Fruit fly (Drosophila melanogaster): ENCODE measurements around the gene CG14860.

CG14860 gene

DNA sequence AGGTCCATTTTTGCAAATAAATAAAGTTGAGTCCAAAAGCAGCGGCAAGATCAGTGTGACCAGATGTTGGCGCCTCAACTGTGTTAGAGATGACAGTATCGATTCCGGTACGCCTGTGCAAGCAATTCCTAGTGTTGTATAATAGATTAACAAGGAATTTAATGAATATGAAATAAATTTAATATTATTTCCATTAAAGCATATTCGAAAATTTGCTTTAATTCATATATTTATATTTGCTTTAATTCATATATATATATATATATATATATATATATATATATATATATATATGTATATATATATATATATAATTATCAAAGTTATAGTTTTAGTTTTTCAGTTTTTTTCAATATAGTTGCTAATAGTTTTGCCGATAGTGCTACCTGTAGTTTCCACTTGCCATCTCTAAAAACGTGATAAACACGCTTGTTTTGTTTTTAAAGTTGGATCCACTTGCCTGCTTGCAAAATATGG lies 3.7 kb downstream of the CG14860 start, which contains the start of the genes Nup93-2 and CG3817 (continued):
- TF ChIP-seq CG1024 (GFP tag; IDR thresholded peaks at IDR 0.05) (no peak; the same call in 1 of the 2 replicates), pfk (GFP tag; optimal IDR thresholded peaks at IDR 0.05) (no peak), fd102C (GFP tag; optimal IDR thresholded peaks at IDR 0.05) (no peak), PHDP (tag; optimal IDR thresholded peaks at IDR 0.05) (peak; percentile 22), prd (optimal IDR thresholded peaks at IDR 0.05) (no peak), prd (GFP tag; IDR thresholded peaks at IDR 0.05) (peak; percentile 82), CG12769 (tag; optimal IDR thresholded peaks at IDR 0.05) (no peak), eve (GFP tag; optimal IDR thresholded peaks at IDR 0.05) (no peak), sc (optimal IDR thresholded peaks at IDR 0.05) (no peak), sc (GFP tag; optimal IDR thresholded peaks at IDR 0.05) (no peak), unc-4 (GFP tag; IDR thresholded peaks at IDR 0.05; ENCODE audit: partially characterized antibody) (peak; percentile 74), Rx (GFP tag; IDR thresholded peaks at IDR 0.05) (peak; percentile 60), slp2 (GFP tag; optimal IDR thresholded peaks at IDR 0.05) (no peak), Abd-B (GFP tag; optimal IDR thresholded peaks at IDR 0.05) (peak; percentile 92), CG6272 (GFP tag; IDR thresholded peaks at IDR 0.05) (peak; percentile 81), MESR4 (GFP tag; optimal IDR thresholded peaks at IDR 0.05) (no peak), CG31441 (GFP tag; IDR thresholded peaks at IDR 0.05) (peak; percentile 77), CG5245 (GFP tag; optimal IDR thresholded peaks at IDR 0.05) (no peak), zfh1 (GFP tag; IDR thresholded peaks at IDR 0.05) (no peak), CG2116 (GFP tag; optimal IDR thresholded peaks at IDR 0.05) (no peak), Doc2 (GFP tag; IDR thresholded peaks at IDR 0.05) (no peak), ttk (GFP tag; IDR thresholded peaks at IDR 0.05) (peak; percentile 69), CG16815 (GFP tag; optimal IDR thresholded peaks at IDR 0.05) (peak; percentile 20), bab2 (GFP tag; optimal IDR thresholded peaks at IDR 0.05) (peak; percentile 78), dimm (GFP tag; IDR thresholded peaks at IDR 0.05) (no peak), CG10431 (GFP tag; optimal IDR thresholded peaks at IDR 0.05) (no peak), danr (GFP tag; IDR thresholded peaks at IDR 0.05) (peak; percentile 7; the same call in 1 of the 2 replicates), CG2129 (GFP tag; IDR thresholded peaks at IDR 0.05; ENCODE audit: partially characterized antibody) (peak; percentile 61), CG9437 (GFP tag; optimal IDR thresholded peaks at IDR 0.05) (peak; percentile 34), Taf1 (GFP tag; IDR thresholded peaks at IDR 0.05) (peak; percentile 52; the same call in 1 of the 2 replicates), CG14710 (tag; optimal IDR thresholded peaks at IDR 0.05) (peak; percentile 30), luna (GFP tag; optimal IDR thresholded peaks at IDR 0.05) (no peak), ash1 (GFP tag; optimal IDR thresholded peaks at IDR 0.05) (no peak), CG42726 (GFP tag; IDR thresholded peaks at IDR 0.05; ENCODE audit: partially characterized antibody) (no peak), sima (GFP tag; optimal IDR thresholded peaks at IDR 0.05) (no peak), CG3065 (GFP tag; optimal IDR thresholded peaks at IDR 0.05) (no peak), CG7786 (GFP tag; optimal IDR thresholded peaks at IDR 0.05) (no peak), tgo (GFP tag; IDR thresholded peaks at IDR 0.05) (no peak), emc (GFP tag; optimal IDR thresholded peaks at IDR 0.05) (no peak), pb (GFP tag; optimal IDR thresholded peaks at IDR 0.05) (no peak), NFAT (GFP tag; IDR thresholded peaks at IDR 0.05) (peak; percentile 58; the same call in 1 of the 2 replicates), HLH54F (GFP tag; optimal IDR thresholded peaks at IDR 0.05) (peak; percentile 43), vnd (GFP tag; IDR thresholded peaks at IDR 0.05; ENCODE audit: partially characterized antibody) (no peak), nau (GFP tag; optimal IDR thresholded peaks at IDR 0.05) (no peak), ato (GFP tag; IDR thresholded peaks at IDR 0.05; ENCODE audit: partially characterized antibody) (peak; percentile 10; the same call in 1 of the 2 replicates), hth (optimal IDR thresholded peaks at IDR 0.05) (no peak), Dref (GFP tag; IDR thresholded peaks at IDR 0.05) (peak; percentile 41), CG32532 (GFP tag; IDR thresholded peaks at IDR 0.05) (peak; percentile 78), CG12071 (GFP tag; optimal IDR thresholded peaks at IDR 0.05) (no peak), CG4282 (GFP tag; optimal IDR thresholded peaks at IDR 0.05) (no peak), CG11696 (GFP tag; IDR thresholded peaks at IDR 0.05) (0 out of 2 replicates have a peak, but pooled peaks have one; percentile 11), CG18011 (GFP tag; optimal IDR thresholded peaks at IDR 0.05) (no peak)

All from whole organism, embryonic.